Worm (Caenorhabditis elegans): Measurements from ENCODE around the gene ttr-33.

Gene ttr-33

DNA sequence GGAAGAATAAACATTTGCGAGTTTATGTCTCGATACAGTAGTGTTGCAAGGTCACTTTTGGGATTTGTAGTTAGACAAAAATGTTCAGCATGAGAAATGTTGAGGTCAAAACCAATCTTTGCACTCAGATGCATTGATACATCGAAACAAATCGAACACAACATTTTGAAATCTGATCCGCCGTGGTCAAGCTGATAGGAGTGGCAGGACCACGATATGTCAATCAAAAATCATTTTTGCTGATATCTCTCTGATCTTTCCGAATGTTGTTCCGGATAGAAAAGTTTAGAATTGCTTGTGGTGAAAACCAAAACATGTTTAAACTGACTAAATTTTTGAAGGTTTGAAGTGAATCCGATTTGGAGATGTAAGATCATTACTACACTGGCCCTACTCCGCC, 11.9 kb downstream of the ttr-33 start:
- TF ChIP-seq nhr-11 (tag; optimal IDR thresholded peaks at IDR 0.05) (no peak), elt-4 (tag; optimal IDR thresholded peaks at IDR 0.05) (no peak), ceh-14 (tag; optimal IDR thresholded peaks at IDR 0.05) (no peak), unc-3 (GFP tag; conservative IDR thresholded peaks at IDR 0.05) (no peak), unc-3 (tag; optimal IDR thresholded peaks at IDR 0.05) (no peak), pat-9 (tag; optimal IDR thresholded peaks at IDR 0.05) (no peak), ztf-16 (tag; optimal IDR thresholded peaks at IDR 0.05) (no peak), ceh-31 (tag; optimal IDR thresholded peaks at IDR 0.05) (no peak), unc-55 (GFP tag; optimal IDR thresholded peaks at IDR 0.05) (peak; percentile 58)

- no peak for TF ChIP-seq odd-2 (tag; optimal IDR thresholded peaks at IDR 0.05)
- peak; percentile 58 for TF ChIP-seq hlh-8 (tag; optimal IDR thresholded peaks at IDR 0.05)
- TF ChIP-seq unc-55 (GFP tag; optimal IDR thresholded peaks at IDR 0.05), result peak; percentile 10
- TF ChIP-seq C08G9.2 (tag; optimal IDR thresholded peaks at IDR 0.05), result no peak
Observed at ce11 chrV:7824138-7824537, 13.6 kb downstream of the ttr-33 start.

DNA sequence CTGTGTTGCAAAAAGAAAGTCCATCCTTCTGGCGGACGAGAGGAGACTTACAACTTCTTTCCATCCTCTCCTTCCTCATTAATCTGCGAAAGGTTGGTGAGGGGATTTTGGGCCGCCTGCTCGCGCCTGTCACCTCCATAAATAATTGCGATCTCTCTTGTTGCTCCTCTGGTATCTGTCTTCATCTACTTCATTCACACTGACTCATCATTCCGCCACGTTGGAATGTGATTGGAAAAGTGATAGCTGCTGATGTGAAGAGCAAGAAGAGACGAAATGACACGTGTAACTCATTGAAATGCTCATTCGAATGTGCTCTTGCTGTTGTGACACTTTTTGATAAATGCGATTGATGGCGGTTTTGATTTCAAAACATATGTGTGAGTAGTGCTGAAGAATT, 15.1 kb downstream of the ttr-33 start:
- TF ChIP-seq ceh-19 (GFP tag; optimal IDR thresholded peaks at IDR 0.05) (no peak), ceh-18 (tag; optimal IDR thresholded peaks at IDR 0.05) (peak; percentile 77), ref-2 (tag; optimal IDR thresholded peaks at IDR 0.05) (no peak), pax-1 (tag; optimal IDR thresholded peaks at IDR 0.05) (no peak), unc-86 (tag; optimal IDR thresholded peaks at IDR 0.05) (no peak), sox-4 (tag; optimal IDR thresholded peaks at IDR 0.05) (no peak), ahr-1 (tag; optimal IDR thresholded peaks at IDR 0.05) (no peak), gmeb-2 (tag; optimal IDR thresholded peaks at IDR 0.05) (no peak), hlh-13 (GFP tag; optimal IDR thresholded peaks at IDR 0.05) (no peak), unc-42 (tag; optimal IDR thresholded peaks at IDR 0.05) (no peak), C38D4.7 (GFP tag; optimal IDR thresholded peaks at IDR 0.05) (no peak), ceh-2 (tag; optimal IDR thresholded peaks at IDR 0.05) (no peak), ceh-9 (tag; optimal IDR thresholded peaks at IDR 0.05) (no peak), hlh-6 (tag; optimal IDR thresholded peaks at IDR 0.05) (peak; percentile 40), C08G9.2 (tag; optimal IDR thresholded peaks at IDR 0.05) (no peak), ttx-3 (tag; optimal IDR thresholded peaks at IDR 0.05) (no peak), unc-3 (GFP tag; conservative IDR thresholded peaks at IDR 0.05) (no peak), unc-3 (tag; optimal IDR thresholded peaks at IDR 0.05) (no peak), mec-3 (tag; optimal IDR thresholded peaks at IDR 0.05; ENCODE audit: borderline replicate concordance) (no peak), tbx-2 (tag; optimal IDR thresholded peaks at IDR 0.05) (peak; percentile 23), rnt-1 (tag; optimal IDR thresholded peaks at IDR 0.05) (peak; percentile 95), elt-2 (tag; optimal IDR thresholded peaks at IDR 0.05) (no peak), pha-4 (tag; optimal IDR thresholded peaks at IDR 0.05) (no peak), unc-55 (GFP tag; optimal IDR thresholded peaks at IDR 0.05) (peak; percentile 98), nfya-1 (tag; optimal IDR thresholded peaks at IDR 0.05) (peak; percentile 16), sox-2 (GFP tag; IDR thresholded peaks at IDR 0.05) (no peak)

- TF ChIP-seq pag-3 (tag; optimal IDR thresholded peaks at IDR 0.05; ENCODE audit: borderline replicate concordance), result no peak
- no peak for TF ChIP-seq lin-11 (tag; optimal IDR thresholded peaks at IDR 0.05)
- no peak for TF ChIP-seq ama-1 (optimal IDR thresholded peaks at IDR 0.05)
- no peak for TF ChIP-seq unc-3 (GFP tag; conservative IDR thresholded peaks at IDR 0.05)
- TF ChIP-seq unc-3 (tag; optimal IDR thresholded peaks at IDR 0.05), result no peak
- TF ChIP-seq ceh-45 (GFP tag; IDR thresholded peaks at IDR 0.05), result no peak
- peak; percentile 62 for TF ChIP-seq ceh-14 (tag; optimal IDR thresholded peaks at IDR 0.05)
- TF ChIP-seq hlh-6 (tag; optimal IDR thresholded peaks at IDR 0.05), result no peak
- no peak for TF ChIP-seq ztf-16 (tag; optimal IDR thresholded peaks at IDR 0.05)
- no peak for TF ChIP-seq rnt-1 (tag; optimal IDR thresholded peaks at IDR 0.05)
- TF ChIP-seq Y22D7AL.16 (tag; optimal IDR thresholded peaks at IDR 0.05), result no peak
- no peak for TF ChIP-seq elt-4 (tag; optimal IDR thresholded peaks at IDR 0.05)
- no peak for TF ChIP-seq che-1 (tag; optimal IDR thresholded peaks at IDR 0.05)
- TF ChIP-seq pros-1 (tag; optimal IDR thresholded peaks at IDR 0.05), result no peak
- no peak for TF ChIP-seq ceh-19 (GFP tag; optimal IDR thresholded peaks at IDR 0.05)
- no peak for TF ChIP-seq pha-4 (tag; optimal IDR thresholded peaks at IDR 0.05)
- TF ChIP-seq fax-1 (tag; optimal IDR thresholded peaks at IDR 0.05), result no peak
- TF ChIP-seq pqm-1 (tag; optimal IDR thresholded peaks at IDR 0.05), result no peak
- no peak for TF ChIP-seq tbx-7 (tag; optimal IDR thresholded peaks at IDR 0.05)
- TF ChIP-seq dve-1 (tag; optimal IDR thresholded peaks at IDR 0.05), result no peak
- TF ChIP-seq unc-55 (GFP tag; optimal IDR thresholded peaks at IDR 0.05), result no peak
- TF ChIP-seq nhr-11 (tag; optimal IDR thresholded peaks at IDR 0.05), result no peak
- no peak for TF ChIP-seq ahr-1 (tag; optimal IDR thresholded peaks at IDR 0.05)
- no peak for TF ChIP-seq madf-2 (tag; optimal IDR thresholded peaks at IDR 0.05)
- no peak for TF ChIP-seq ttx-3 (tag; optimal IDR thresholded peaks at IDR 0.05)
- TF ChIP-seq gmeb-2 (tag; optimal IDR thresholded peaks at IDR 0.05), result no peak
- TF ChIP-seq lim-6 (tag; optimal IDR thresholded peaks at IDR 0.05), result peak; percentile 23
Observed at ce11 chrV:7820270-7820669, 17.4 kb downstream of the ttr-33 start, which contains the start of gene lbp-4. lbp-4 (plus strand) TSS chrV:7820578.

All from whole organism, late embryonic.